Fruit fly (Drosophila melanogaster): ENCODE measurements around the gene CG43390.

DNA sequence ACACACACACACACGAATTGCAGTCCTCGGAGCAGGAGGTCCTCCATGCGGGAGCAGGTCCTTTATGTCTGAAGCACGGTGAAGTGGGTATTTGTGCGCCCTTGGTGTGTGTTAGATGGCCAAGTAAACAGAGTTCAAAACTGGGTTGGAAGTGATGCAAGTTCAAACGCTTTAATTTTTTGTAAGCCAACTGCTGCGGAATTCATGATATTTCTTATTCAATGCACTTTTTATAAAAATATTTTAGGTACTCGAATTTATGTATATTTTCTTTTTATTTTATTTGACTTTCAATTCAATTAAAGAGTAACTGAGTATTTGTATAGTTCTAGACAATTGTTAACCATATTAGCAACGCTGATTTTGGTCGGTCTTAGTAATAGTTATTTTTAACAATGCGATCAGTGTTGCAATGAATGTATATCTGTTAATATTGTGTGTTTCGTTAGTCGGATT is 20.2 kb upstream of the CG43390 start, which contains the start of the genes CG14137 and CG46394:
- TF ChIP-seq amos (GFP tag; IDR thresholded peaks at IDR 0.05; ENCODE audit: partially characterized antibody) = no peak
- no peak for TF ChIP-seq Dref (GFP tag; IDR thresholded peaks at IDR 0.05)
- TF ChIP-seq gsb (GFP tag; IDR thresholded peaks at IDR 0.05) = no peak
- no peak for TF ChIP-seq HmgZ (tag; optimal IDR thresholded peaks at IDR 0.05)
- no peak for TF ChIP-seq jing (GFP tag; optimal IDR thresholded peaks at IDR 0.05)
- TF ChIP-seq CG3838 (GFP tag; optimal IDR thresholded peaks at IDR 0.05) = no peak
- no peak for TF ChIP-seq CG6654 (GFP tag; optimal IDR thresholded peaks at IDR 0.05)
- TF ChIP-seq tio (GFP tag; optimal IDR thresholded peaks at IDR 0.05) = no peak
- no peak for TF ChIP-seq emc (GFP tag; optimal IDR thresholded peaks at IDR 0.05)
- TF ChIP-seq nerfin-2 (GFP tag; IDR thresholded peaks at IDR 0.05; ENCODE audit: partially characterized antibody) = no peak
- no peak for TF ChIP-seq pan (optimal IDR thresholded peaks at IDR 0.05)
- TF ChIP-seq pan (GFP tag; optimal IDR thresholded peaks at IDR 0.05 in 1 of 2, IDR thresholded peaks at IDR 0.05 in 1 of 2) = no peak
- no peak for TF ChIP-seq Hr78 (GFP tag; optimal IDR thresholded peaks at IDR 0.05)
- TF ChIP-seq Awh (GFP tag; IDR thresholded peaks at IDR 0.05) = no peak
- no peak for TF ChIP-seq abd-A (tag; optimal IDR thresholded peaks at IDR 0.05)
